Fruit fly (Drosophila melanogaster) whole organism: ENCODE data around the gene CG17343.

Source experiments
- EcR ChIP-seq, 2 experiments: fragments of >200 bp; optimal IDR thresholded peaks; 2 replicates each; lab custom pipeline; 2017; ENCODE audit warnings: missing biosample characterization in 2 of 2, missing genetic modification characterization in 2 of 2, missing genetic modification reagents in 2 of 2
- psq ChIP-seq: fragments of >200 bp; optimal IDR thresholded peaks from 2 replicates; lab custom pipeline; 2017

DNA sequence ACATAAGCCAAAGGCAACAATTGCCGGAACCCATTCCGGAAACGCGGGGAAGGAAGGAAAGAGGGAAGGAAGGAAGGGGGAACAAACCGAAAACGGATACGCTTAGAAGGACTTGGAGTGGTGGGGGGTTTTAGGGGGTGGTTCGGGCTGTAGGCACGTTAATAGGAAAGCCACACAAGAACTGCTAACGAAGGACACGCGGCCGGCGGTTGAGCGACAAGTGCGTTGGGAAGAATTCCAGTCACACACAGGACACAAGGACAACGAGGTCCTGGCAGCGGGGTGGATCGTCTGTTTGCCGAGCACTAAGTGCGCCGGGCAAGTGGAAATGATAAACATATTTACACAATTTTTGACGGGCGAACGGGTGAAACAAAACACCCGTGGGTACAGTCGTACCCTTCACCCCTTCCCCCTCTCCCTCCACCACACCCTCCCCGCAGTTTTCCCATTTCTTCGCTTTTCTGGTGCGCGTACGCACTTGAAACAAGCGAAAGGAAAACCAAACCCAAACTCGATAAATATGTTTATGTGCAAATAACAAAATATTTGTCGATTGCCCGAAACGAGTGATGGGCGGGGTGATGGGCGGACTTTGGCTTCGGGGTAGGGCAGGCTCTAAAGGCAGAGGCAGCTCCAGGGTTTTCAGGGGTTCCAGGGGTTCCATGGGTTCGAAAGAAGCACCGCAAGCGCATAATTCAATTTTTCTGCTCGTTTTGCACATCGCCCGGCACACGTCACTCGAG, 38.6 kb downstream of the CG17343 start:
- no peak for TF ChIP-seq EcR (GFP tag; optimal IDR thresholded peaks at IDR 0.05; lab: Kevin White, UChicago)
- TF ChIP-seq psq: no peak
